2 fruit fly cellular contexts compared by ENCODE assay signal in genomic region chr3L:3797681-3798080, dm6.
TF ChIP-seq lines count a peak whose summit lies in the region.

No protein-coding gene starts in this region.

- TF ChIP-seq CTCF in whole organism, embryonic (GFP tag; optimal IDR thresholded peaks at IDR 0.05; lab: Kevin White, UChicago): no peak

TF ChIP-seq in whole organism, embryonic, 481 proteins besides CTCF, POLR2A, EP300 and RAD21 (continues in another document):
- TF ChIP-seq Opbp (GFP tag; IDR thresholded peaks at IDR 0.05; lab: Robert Waterston, UW; ENCODE audit: partially characterized antibody) (no peak), chinmo (GFP tag; IDR thresholded peaks at IDR 0.05; lab: Robert Waterston, UW; ENCODE audit: partially characterized antibody) (no peak), CG4404 (GFP tag; IDR thresholded peaks at IDR 0.05; lab: Robert Waterston, UW) (no peak), CG18599 (GFP tag; optimal IDR thresholded peaks at IDR 0.05; lab: Kevin White, UChicago) (peak; percentile 3), NC2α (GFP tag; optimal IDR thresholded peaks at IDR 0.05; lab: Kevin White, UChicago) (no peak), CG1529 (GFP tag; optimal IDR thresholded peaks at IDR 0.05; lab: Kevin White, UChicago) (no peak), Sry-δ (GFP tag; optimal IDR thresholded peaks at IDR 0.05; lab: Kevin White, UChicago) (no peak), CG8388 (GFP tag; optimal IDR thresholded peaks at IDR 0.05; lab: Kevin White, UChicago) (no peak), pan (optimal IDR thresholded peaks at IDR 0.05; lab: Kevin White, UChicago) (no peak), pan (GFP tag; optimal IDR thresholded peaks at IDR 0.05 in 1 of 2, IDR thresholded peaks at IDR 0.05 in 1 of 2) (no peak), Abd-B (GFP tag; optimal IDR thresholded peaks at IDR 0.05; lab: Kevin White, UChicago) (peak; percentile 9), CG15696 (tag; optimal IDR thresholded peaks at IDR 0.05; lab: Kevin White, UChicago) (no peak), HmgD (GFP tag; optimal IDR thresholded peaks at IDR 0.05; lab: Kevin White, UChicago) (no peak), seq (GFP tag; IDR thresholded peaks at IDR 0.05; lab: Robert Waterston, UW) (0 out of 2 replicates have a peak, but pooled peaks have one; percentile 25), cato (GFP tag; optimal IDR thresholded peaks at IDR 0.05; lab: Kevin White, UChicago; ENCODE audit: borderline replicate concordance) (no peak), Xbp1 (GFP tag; optimal IDR thresholded peaks at IDR 0.05; lab: Kevin White, UChicago) (peak; percentile 11), ewg (GFP tag; optimal IDR thresholded peaks at IDR 0.05; lab: Kevin White, UChicago) (peak; percentile 2), CG32767 (GFP tag; IDR thresholded peaks at IDR 0.05; lab: Robert Waterston, UW) (no peak), bsh (GFP tag; optimal IDR thresholded peaks at IDR 0.05; lab: Kevin White, UChicago) (peak in 1 of 2 experiments; percentile 11), Max (GFP tag; optimal IDR thresholded peaks at IDR 0.05; lab: Kevin White, UChicago) (no peak), Chrac-16 (GFP tag; optimal IDR thresholded peaks at IDR 0.05; lab: Kevin White, UChicago) (no peak), ftz-f1 (GFP tag; optimal IDR thresholded peaks at IDR 0.05; lab: Kevin White, UChicago) (no peak), sqz (GFP tag; optimal IDR thresholded peaks at IDR 0.05; lab: Kevin White, UChicago) (no peak), HLH4C (GFP tag; IDR thresholded peaks at IDR 0.05; lab: Robert Waterston, UW; ENCODE audit: partially characterized antibody) (no peak), CG12104 (GFP tag; optimal IDR thresholded peaks at IDR 0.05; lab: Kevin White, UChicago) (no peak), fd96Cb (tag; optimal IDR thresholded peaks at IDR 0.05; lab: Kevin White, UChicago) (no peak), HLH3B (GFP tag; IDR thresholded peaks at IDR 0.05; lab: Robert Waterston, UW) (no peak), CG7745 (tag; optimal IDR thresholded peaks at IDR 0.05; lab: Kevin White, UChicago) (no peak), CG3163 (GFP tag; optimal IDR thresholded peaks at IDR 0.05; lab: Kevin White, UChicago) (no peak), HHEX (GFP tag; optimal IDR thresholded peaks at IDR 0.05; lab: Kevin White, UChicago) (no peak), H2.0 (GFP tag; IDR thresholded peaks at IDR 0.05; lab: Robert Waterston, UW) (no peak), CG11504 (tag; optimal IDR thresholded peaks at IDR 0.05; lab: Kevin White, UChicago) (peak; percentile 11), CG18764 (GFP tag; optimal IDR thresholded peaks at IDR 0.05; lab: Kevin White, UChicago) (no peak), MESR4 (GFP tag; optimal IDR thresholded peaks at IDR 0.05; lab: Kevin White, UChicago) (no peak), Hr39 (optimal IDR thresholded peaks at IDR 0.05; lab: Kevin White, UChicago) (no peak), Stat92E (GFP tag; optimal IDR thresholded peaks at IDR 0.05; lab: Kevin White, UChicago) (no peak), PHDP (tag; optimal IDR thresholded peaks at IDR 0.05; lab: Kevin White, UChicago) (peak; percentile 11), CG30403 (GFP tag; optimal IDR thresholded peaks at IDR 0.05; lab: Kevin White, UChicago) (peak; percentile 17), zf30C (GFP tag; optimal IDR thresholded peaks at IDR 0.05; lab: Kevin White, UChicago) (no peak), CG10147 (GFP tag; optimal IDR thresholded peaks at IDR 0.05; lab: Kevin White, UChicago) (no peak), CG7963 (GFP tag; IDR thresholded peaks at IDR 0.05; lab: Robert Waterston, UW; ENCODE audit: partially characterized antibody) (no peak), CG8765 (GFP tag; IDR thresholded peaks at IDR 0.05; lab: Robert Waterston, UW) (no peak), CG6765 (GFP tag; optimal IDR thresholded peaks at IDR 0.05; lab: Kevin White, UChicago) (no peak), zfh2 (GFP tag; optimal IDR thresholded peaks at IDR 0.05; lab: Kevin White, UChicago) (no peak), CG1233 (GFP tag; optimal IDR thresholded peaks at IDR 0.05; lab: Kevin White, UChicago) (no peak), en (GFP tag; optimal IDR thresholded peaks at IDR 0.05; lab: Kevin White, UChicago) (no peak)

TF ChIP-seq in whole organism, prepupa, 60 proteins besides CTCF, POLR2A, EP300 and RAD21:
- TF ChIP-seq OdsH (GFP tag; optimal IDR thresholded peaks at IDR 0.05; lab: Kevin White, UChicago) (no peak), CG15336 (GFP tag; IDR thresholded peaks at IDR 0.05; lab: Robert Waterston, UW) (no peak), Eip93F (GFP tag; optimal IDR thresholded peaks at IDR 0.05; lab: Kevin White, UChicago) (no peak), CG11294 (GFP tag; IDR thresholded peaks at IDR 0.05; lab: Robert Waterston, UW) (no peak), CG6163 (GFP tag; IDR thresholded peaks at IDR 0.05; lab: Robert Waterston, UW) (peak; percentile 25; the same call in 1 of the 3 replicates), Hr4 (GFP tag; optimal IDR thresholded peaks at IDR 0.05; lab: Kevin White, UChicago) (no peak), CG32006 (GFP tag; optimal IDR thresholded peaks at IDR 0.05; lab: Kevin White, UChicago) (peak; percentile 4), dsx (GFP tag; optimal IDR thresholded peaks at IDR 0.05; lab: Kevin White, UChicago; ENCODE audit: poor library complexity, severe bottlenecking) (no peak), salr (GFP tag; optimal IDR thresholded peaks at IDR 0.05; lab: Kevin White, UChicago) (no peak)

Comparison
In these comparisons a context has a peak if more than half of its experiments do, and no peak if none do; other contexts are left out.
1. Of the 7 proteins assayed by ChIP-seq in both whole organism, embryonic and whole organism, prepupa: peak only in whole organism, embryonic: Blimp-1 and Sox102F; only in whole organism, prepupa: none; in both: none; in neither: 5.